Worm (Caenorhabditis elegans) whole organism, dauer: ENCODE results near the gene srx-34.

Source experiments
- unc-62 ChIP-seq: sonication (generic microtip); optimal IDR thresholded peaks from 2 replicates; lab custom pipeline; 2017; ENCODE audit warnings: missing biosample characterization, missing genetic modification reagents, missing genetic modification characterization

Gene srx-34

DNA sequence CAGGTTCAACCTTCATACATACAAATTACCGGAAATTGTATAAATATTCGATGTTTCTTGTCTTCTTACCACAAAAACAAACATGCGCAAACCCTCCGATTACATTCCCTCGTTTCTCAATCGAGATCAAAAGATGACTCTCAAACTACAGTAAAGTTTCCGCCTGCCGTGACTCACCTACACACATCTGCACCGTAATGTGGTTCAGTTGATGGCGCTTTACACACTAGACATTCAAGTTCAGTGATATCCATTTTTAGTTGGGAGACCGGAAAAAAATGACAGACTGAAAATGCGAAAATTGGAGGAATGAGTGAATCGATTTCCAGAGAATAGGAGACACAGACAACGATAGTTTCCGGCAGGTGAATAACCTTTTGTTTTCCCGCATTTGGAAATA, 28.8 kb downstream of the srx-34 start, which contains the start of gene nhr-286:
Gene nhr-286 (minus strand): TSS at position 324 of the 400 bp plus-strand sequence.
- no peak for TF ChIP-seq unc-62 (GFP tag; lab: Kevin White, UChicago)

DNA sequence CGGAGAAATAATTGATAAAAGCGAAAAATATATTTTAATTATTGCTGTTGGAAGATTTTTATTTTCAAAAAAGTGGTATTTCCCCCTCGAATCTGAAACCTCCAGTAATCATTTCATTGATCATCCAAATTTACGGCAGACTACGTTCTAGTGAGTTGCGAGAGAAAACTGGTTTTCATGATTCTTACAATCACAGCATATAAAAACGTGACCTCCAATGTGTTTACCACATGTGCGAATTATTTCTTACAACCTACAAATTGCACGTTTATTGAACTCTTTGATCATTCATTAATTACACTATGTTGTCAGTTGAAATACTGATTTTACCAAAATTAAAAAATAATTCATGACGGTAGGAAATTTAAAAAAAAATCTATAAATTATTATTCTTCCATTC, 30.9 kb downstream of the srx-34 start:
- TF ChIP-seq unc-62 (GFP tag; lab: Kevin White, UChicago): no peak

DNA sequence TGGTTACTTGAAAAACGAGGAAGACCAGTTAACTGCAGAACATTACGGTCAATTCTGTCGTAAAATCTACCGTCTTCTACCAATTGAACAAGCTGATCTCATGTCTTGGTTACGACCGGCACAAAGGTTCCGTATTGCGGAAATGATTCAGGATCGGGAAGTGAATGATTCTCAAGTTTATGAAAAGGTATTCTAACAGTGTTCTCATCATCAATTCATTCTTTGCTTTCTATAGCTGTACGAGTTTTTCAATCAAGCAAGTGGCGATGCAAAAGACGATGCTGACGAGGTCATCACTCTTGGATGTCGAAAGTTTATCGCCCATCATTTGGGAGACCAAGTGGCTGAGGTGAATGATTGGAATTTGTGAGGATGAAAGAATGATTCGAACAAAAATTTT, 32.7 kb downstream of the srx-34 start:
- TF ChIP-seq unc-62 (GFP tag; lab: Kevin White, UChicago): no peak

DNA sequence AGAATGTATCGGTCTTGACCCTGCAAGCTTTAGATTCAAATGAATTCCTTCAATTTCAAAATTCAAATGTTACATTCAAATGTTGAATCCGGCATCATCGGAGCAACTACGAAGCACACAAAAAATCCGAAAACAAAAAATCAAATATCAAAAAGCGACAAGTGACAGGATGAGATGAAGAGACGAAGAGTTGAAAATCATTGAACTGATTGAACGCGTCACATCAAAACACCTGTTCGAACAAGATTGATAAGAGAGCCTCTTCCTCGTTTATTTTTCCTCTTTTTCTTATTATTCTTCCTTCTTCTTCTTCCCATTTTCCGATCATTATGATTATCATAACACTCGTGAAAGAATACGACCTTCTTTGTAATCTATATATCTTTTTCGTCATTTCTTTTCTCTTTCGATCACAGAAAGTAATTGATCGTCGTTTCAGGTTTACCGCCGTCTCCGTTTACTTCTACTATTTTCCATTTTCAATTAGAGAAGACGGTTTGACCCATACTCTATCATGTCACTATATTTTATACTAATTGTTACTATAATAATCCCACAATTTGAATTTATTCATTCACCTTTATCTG, 34.5 kb downstream of the srx-34 start, which contains the start of gene VC5.2:
Gene VC5.2 (plus strand): TSS at position 439 of the 587 bp plus-strand sequence.
- no peak for TF ChIP-seq unc-62 (GFP tag; lab: Kevin White, UChicago)

DNA sequence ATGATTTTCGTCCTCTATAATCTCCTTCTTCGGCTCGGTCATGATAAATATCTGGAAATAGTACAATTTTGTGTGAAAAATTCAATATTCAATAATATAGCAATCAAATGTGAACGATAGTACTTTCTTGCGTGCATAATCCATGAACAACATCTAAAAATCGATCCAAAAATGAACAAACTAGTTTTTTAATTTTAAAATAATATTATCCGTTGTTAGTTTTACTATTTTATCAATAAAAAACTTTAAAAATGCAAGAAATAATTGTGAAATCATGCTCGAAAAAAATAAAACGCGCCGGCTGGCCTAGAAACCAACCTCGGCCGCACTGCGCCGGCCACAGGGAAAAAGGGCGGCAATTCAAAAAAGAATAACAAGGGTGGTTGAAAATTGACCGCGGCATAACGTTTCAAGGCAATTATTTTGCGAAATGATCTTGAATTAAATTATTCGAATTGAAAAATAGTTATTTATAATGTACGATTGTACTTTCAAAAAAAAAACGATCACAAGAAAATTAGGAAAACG, 35.4 kb downstream of the srx-34 start, which contains the start of gene mys-1:
Gene mys-1 (minus strand): TSS at position 51 of the 528 bp plus-strand sequence.
- TF ChIP-seq unc-62 (GFP tag; lab: Kevin White, UChicago): no peak

DNA sequence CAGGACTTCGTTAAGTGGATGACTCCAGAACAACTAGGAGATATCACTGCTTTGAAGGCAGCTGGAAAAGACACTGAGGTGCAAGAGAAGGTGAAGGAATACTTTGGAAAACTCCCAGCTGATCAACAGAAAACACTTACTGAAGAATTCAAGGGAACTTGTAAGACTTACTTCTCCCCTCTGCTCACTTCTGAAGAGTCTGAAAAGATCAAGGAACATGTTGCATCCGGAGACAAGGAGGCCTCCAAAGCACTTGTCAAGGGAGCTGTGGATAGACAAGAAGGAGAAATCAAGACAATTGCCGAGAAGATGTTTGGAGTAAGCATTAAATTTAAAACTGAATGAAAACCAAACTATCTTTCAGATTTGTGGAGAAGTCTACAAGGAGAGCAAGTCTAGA, 40.7 kb downstream of the srx-34 start:
- TF ChIP-seq unc-62 (GFP tag; lab: Kevin White, UChicago): no peak

DNA sequence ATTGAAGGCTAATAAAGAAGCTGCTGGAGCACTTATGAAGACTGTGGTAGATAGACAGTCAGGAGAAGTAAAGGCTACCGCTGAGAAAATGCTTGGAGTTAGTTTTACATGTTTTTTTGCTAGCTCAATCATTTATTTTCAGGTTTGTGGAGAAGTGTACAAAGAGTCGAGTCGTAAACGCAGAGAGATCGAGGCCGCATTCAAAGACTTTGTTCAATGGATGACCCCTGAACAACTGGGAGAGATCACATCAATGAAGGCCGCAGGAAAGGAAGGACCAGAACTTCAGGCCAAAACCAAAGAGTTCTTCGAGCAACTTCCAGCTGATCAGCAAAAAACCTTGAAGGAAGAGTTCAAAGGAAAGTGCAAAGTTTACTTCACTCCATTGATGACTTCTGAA, 41.3 kb downstream of the srx-34 start:
- no peak for TF ChIP-seq unc-62 (GFP tag; lab: Kevin White, UChicago)

DNA sequence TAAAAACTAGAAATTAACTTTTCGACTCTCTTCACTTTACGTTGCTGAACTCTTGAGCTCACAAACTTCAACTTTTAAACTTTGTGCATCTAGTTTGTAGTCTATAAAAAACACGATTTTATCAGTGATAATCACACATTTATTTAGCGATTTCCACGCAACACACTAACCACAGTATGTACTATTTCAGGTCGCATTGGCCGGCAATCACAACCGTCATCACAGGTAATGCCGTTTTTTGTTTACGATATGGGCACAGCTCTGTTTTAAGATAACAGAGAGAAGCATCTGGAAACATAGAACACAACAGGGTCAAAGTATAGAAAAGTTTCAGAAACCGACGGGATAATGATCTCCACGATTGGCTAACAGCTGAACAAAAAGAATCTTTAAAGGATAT, 43.9 kb downstream of the srx-34 start:
- TF ChIP-seq unc-62 (GFP tag; lab: Kevin White, UChicago): no peak

DNA sequence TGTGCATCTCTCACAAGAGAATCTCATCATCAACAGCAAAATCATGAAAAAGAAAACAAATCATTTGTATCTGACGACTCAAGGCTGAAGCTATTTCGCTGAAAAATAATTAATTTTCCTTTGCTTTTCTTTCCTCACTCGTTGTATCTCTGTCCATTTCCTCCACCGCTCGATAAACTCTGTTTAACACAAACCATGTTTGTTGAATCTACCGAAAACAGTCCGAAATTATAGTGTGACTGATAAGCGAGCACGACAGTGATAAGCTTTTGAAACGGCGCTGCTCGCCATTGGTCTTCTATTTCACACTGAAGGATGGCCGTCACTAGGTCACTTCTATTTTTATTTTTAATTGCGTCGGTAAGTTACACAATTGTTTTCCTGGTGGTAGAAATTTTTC, 44.4 kb downstream of the srx-34 start, which contains the start of gene npa-1:
Gene npa-1 (plus strand): TSS at position 142 of the 400 bp plus-strand sequence.
- no peak for TF ChIP-seq unc-62 (GFP tag; lab: Kevin White, UChicago)

DNA sequence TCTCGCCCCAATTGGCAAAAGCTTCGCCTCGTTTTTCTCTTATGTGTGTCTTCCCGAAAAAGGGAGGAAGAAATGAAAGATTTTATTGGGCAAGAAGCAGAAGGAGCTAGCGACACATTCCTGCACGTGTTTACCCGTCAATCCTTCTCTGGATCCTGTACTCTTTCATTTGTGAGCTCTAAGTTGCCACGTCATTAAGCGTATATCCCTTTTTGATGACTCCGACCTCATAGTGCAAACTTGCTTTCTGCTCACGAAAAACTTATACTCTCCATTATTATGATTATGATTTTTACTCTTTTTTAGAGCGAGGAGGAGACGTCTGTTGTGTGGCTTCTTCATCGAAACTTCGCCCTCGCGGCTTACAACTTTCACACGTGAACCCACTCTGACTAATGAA, 47.8 kb downstream of the srx-34 start, which contains the start of gene F27B10.1:
Gene F27B10.1 (plus strand): TSS at position 301 of the 400 bp plus-strand sequence.
- TF ChIP-seq unc-62 (GFP tag; lab: Kevin White, UChicago): no peak

DNA sequence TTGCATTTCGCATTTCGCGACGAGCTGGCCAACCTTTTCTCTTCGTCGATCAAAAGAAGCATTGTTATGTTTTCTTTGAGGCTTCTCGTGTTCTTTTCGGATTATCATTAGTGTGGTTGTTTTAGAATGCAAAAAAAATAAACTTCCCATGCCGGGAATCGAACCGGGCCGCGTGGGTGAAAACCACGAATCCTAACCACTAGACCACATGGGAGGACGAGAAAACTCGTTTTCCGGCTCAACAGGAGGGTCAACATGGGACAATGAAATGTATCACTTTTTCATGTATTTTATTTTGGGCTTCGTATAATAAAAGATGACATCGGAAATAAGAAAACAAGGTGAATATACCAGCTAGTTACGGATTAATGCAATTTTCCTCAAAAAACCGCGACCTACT, 50.5 kb downstream of the srx-34 start:
- TF ChIP-seq unc-62 (GFP tag; lab: Kevin White, UChicago): no peak
